Worm (Caenorhabditis elegans) whole organism, L4 larva: ENCODE data around the gene glb-11.

Source experiments
- F10B5.3 ChIP-seq: sonication (generic microtip); optimal IDR thresholded peaks from 2 replicates; lab custom pipeline; 2016; ENCODE audit warnings: mild to moderate bottlenecking, missing genetic modification characterization, missing compliant biosample characterization
- F26F4.8 ChIP-seq: fragments of 200-800 bp; sonication (Bioruptor generic); conservative IDR thresholded peaks from 2 replicates; pipeline ENCODE4 v1.3.6; 2022; ENCODE audit warnings: missing genetic modification characterization, missing compliant biosample characterization
- F49E8.2 ChIP-seq: sonication (generic microtip); optimal IDR thresholded peaks from 2 replicates; lab custom pipeline; 2016; ENCODE audit warnings: missing compliant biosample characterization, mild to moderate bottlenecking, missing genetic modification characterization, borderline replicate concordance
- aha-1 ChIP-seq: fragments of 150-350 bp; peaks from one replicate; lab custom pipeline; 2014; ENCODE audit warnings: missing biosample characterization, missing genetic modification characterization
- aly-2 ChIP-seq: sonication (generic microtip); optimal IDR thresholded peaks from 2 replicates; lab custom pipeline; 2018; ENCODE audit warnings: missing biosample characterization, missing genetic modification characterization
- ama-1 ChIP-seq: fragments of 150-350 bp; optimal IDR thresholded peaks from 2 replicates; lab custom pipeline; 2014; ENCODE audit warnings: inconsistent platforms, mixed read lengths
- arid-1 ChIP-seq: fragments of 200-800 bp; sonication (Bioruptor generic); conservative IDR thresholded peaks from 2 replicates; pipeline ENCODE4 v1.3.6; 2022; ENCODE audit warnings: missing genetic modification reagents, missing genetic modification characterization, missing compliant biosample characterization
- attf-4 ChIP-seq: sonication (generic microtip); optimal IDR thresholded peaks from 3 replicates; lab custom pipeline; 2017; ENCODE audit warnings: missing biosample characterization, missing genetic modification characterization
- ceh-28 ChIP-seq: fragments of 150-350 bp; optimal IDR thresholded peaks from 2 replicates; lab custom pipeline; 2014; ENCODE audit warnings: missing biosample characterization, missing genetic modification reagents, missing genetic modification characterization
- ceh-82 ChIP-seq: sonication (generic microtip); optimal IDR thresholded peaks from 2 replicates; lab custom pipeline; 2017; ENCODE audit warnings: missing biosample characterization, missing genetic modification characterization
- cey-2 ChIP-seq: sonication (generic microtip); optimal IDR thresholded peaks from 3 replicates; lab custom pipeline; 2017; ENCODE audit warnings: missing genetic modification characterization, mild to moderate bottlenecking, missing compliant biosample characterization, antibody characterized with exemption, borderline replicate concordance; ENCODE audit not compliant: insufficient read depth
- ctbp-1 ChIP-seq: fragments of 200-800 bp; sonication (Bioruptor generic); IDR thresholded peaks from 2 replicates; pipeline ENCODE4 v1.3.6; 2022; ENCODE audit warnings: missing genetic modification reagents, missing genetic modification characterization, missing compliant biosample characterization
- daf-12 ChIP-seq: fragments of 150-350 bp; optimal IDR thresholded peaks from 2 replicates; lab custom pipeline; 2014; ENCODE audit warnings: missing biosample characterization, missing genetic modification reagents, missing genetic modification characterization
- dmd-6 ChIP-seq: fragments of 200-800 bp; sonication (Bioruptor generic); IDR thresholded peaks from 2 replicates; pipeline ENCODE4 v1.3.6; 2022; ENCODE audit warnings: missing genetic modification reagents, missing genetic modification characterization, missing compliant biosample characterization
- dpl-1 ChIP-seq: fragments of 150-350 bp; optimal IDR thresholded peaks from 2 replicates; lab custom pipeline; 2014; ENCODE audit warnings: missing biosample characterization, missing genetic modification reagents, missing genetic modification characterization
- dve-1 ChIP-seq: sonication (generic microtip); optimal IDR thresholded peaks from 2 replicates; lab custom pipeline; 2017; ENCODE audit warnings: antibody characterized with exemption, mild to moderate bottlenecking, missing genetic modification characterization, missing compliant biosample characterization; ENCODE audit not compliant: insufficient read depth
- fos-1 ChIP-seq: fragments of 150-350 bp; optimal IDR thresholded peaks from 2 replicates; lab custom pipeline; 2014; ENCODE audit warnings: missing biosample characterization, missing genetic modification characterization
- hif-1 ChIP-seq, 2 experiments: sonication (generic microtip); optimal IDR thresholded peaks; 2 replicates each; lab custom pipeline; 2016 to 2017; ENCODE audit warnings: missing compliant biosample characterization in 2 of 2, missing genetic modification characterization in 2 of 2, missing genetic modification reagents in 2 of 2, missing genotype in 2 of 2, mild to moderate bottlenecking in 1 of 2
- hlh-11 ChIP-seq: fragments of 200-800 bp; sonication (Bioruptor generic); optimal IDR thresholded peaks from 2 replicates; lab custom pipeline; 2018; ENCODE audit warnings: mild to moderate bottlenecking, missing genetic modification characterization, missing compliant biosample characterization
- hlh-30 ChIP-seq: sonication (generic microtip); optimal IDR thresholded peaks from 2 replicates; lab custom pipeline; 2017; ENCODE audit warnings: antibody characterized with exemption, mild to moderate bottlenecking, missing genetic modification characterization, missing compliant biosample characterization; ENCODE audit not compliant: insufficient read depth
- hmg-1.1 ChIP-seq: fragments of 200-800 bp; sonication (Bioruptor generic); IDR thresholded peaks from 2 replicates; pipeline ENCODE4 v1.3.6; 2022; ENCODE audit warnings: missing genetic modification reagents, missing genetic modification characterization, missing compliant biosample characterization
- lim-7 ChIP-seq: fragments of 200-800 bp; sonication (Bioruptor generic); IDR thresholded peaks from 2 replicates; pipeline ENCODE4 v1.3.6; 2022; ENCODE audit warnings: missing genetic modification characterization, missing compliant biosample characterization
- lin-13 ChIP-seq: fragments of 150-350 bp; optimal IDR thresholded peaks from 2 replicates; lab custom pipeline; 2014; ENCODE audit warnings: missing biosample characterization, missing genetic modification reagents, missing genetic modification characterization
- lin-15B ChIP-seq: fragments of 150-350 bp; sonication (generic microtip); optimal IDR thresholded peaks from 3 replicates; lab custom pipeline; 2014; ENCODE audit warnings: missing biosample characterization, missing genetic modification characterization
- lin-38 ChIP-seq: fragments of 200-800 bp; sonication (Bioruptor generic); IDR thresholded peaks from 2 replicates; pipeline ENCODE4 v1.3.6; 2022; ENCODE audit warnings: missing genetic modification reagents, missing genetic modification characterization, missing compliant biosample characterization
- lsy-2 ChIP-seq, 2 experiments: fragments of 150-350 bp in 1 of 2; sonication (generic microtip) in 1 of 2; optimal IDR thresholded peaks; 2 replicates each; lab custom pipeline; 2014 to 2017; ENCODE audit warnings: missing biosample characterization in 2 of 2, missing genetic modification characterization in 2 of 2
- madf-5 ChIP-seq, 2 experiments: fragments of 200-800 bp; sonication (Bioruptor generic); IDR thresholded peaks; 2 replicates each; pipeline ENCODE4 v1.3.6; 2022; ENCODE audit warnings: missing compliant biosample characterization in 2 of 2, missing genetic modification characterization in 2 of 2
- madf-9 ChIP-seq: fragments of 200-800 bp; sonication (Bioruptor generic); conservative IDR thresholded peaks from 2 replicates; pipeline ENCODE4 v1.3.6; 2022; ENCODE audit warnings: missing genetic modification reagents, missing genetic modification characterization, missing compliant biosample characterization
- mdl-1 ChIP-seq, 2 experiments: fragments of 150-350 bp in 1 of 2; sonication (generic microtip) in 1 of 2; optimal IDR thresholded peaks; 2 replicates each; lab custom pipeline; 2014 to 2017; ENCODE audit warnings: missing biosample characterization in 2 of 2, missing genetic modification characterization in 2 of 2
- mdt-29 ChIP-seq: fragments of 200-800 bp; sonication (Bioruptor generic); IDR thresholded peaks from 2 replicates; pipeline ENCODE4 v1.3.6; 2022; ENCODE audit warnings: missing genetic modification reagents, missing genetic modification characterization, missing compliant biosample characterization
- mep-1 ChIP-seq: fragments of 150-350 bp; sonication (generic microtip); optimal IDR thresholded peaks from 3 replicates; lab custom pipeline; 2014; ENCODE audit warnings: missing biosample characterization, missing genetic modification characterization
- mxl-3 ChIP-seq: fragments of 200-800 bp; sonication (Bioruptor generic); optimal IDR thresholded peaks from 2 replicates; lab custom pipeline; 2018; ENCODE audit warnings: mild to moderate bottlenecking, missing genetic modification characterization, missing compliant biosample characterization
- nhr-102 ChIP-seq: sonication (generic microtip); optimal IDR thresholded peaks from 2 replicates; lab custom pipeline; 2016; ENCODE audit warnings: mild to moderate bottlenecking, missing genetic modification characterization, moderate library complexity, missing compliant biosample characterization
- nhr-11 ChIP-seq: fragments of 150-350 bp; optimal IDR thresholded peaks from 2 replicates; lab custom pipeline; 2014; ENCODE audit warnings: missing biosample characterization, missing genetic modification characterization
- nhr-28 ChIP-seq: fragments of 150-350 bp; optimal IDR thresholded peaks from 2 replicates; lab custom pipeline; 2014; ENCODE audit warnings: missing biosample characterization, missing genetic modification characterization
- nhr-48 ChIP-seq: sonication (generic microtip); optimal IDR thresholded peaks from 2 replicates; lab custom pipeline; 2016; ENCODE audit warnings: mild to moderate bottlenecking, missing genetic modification characterization, missing compliant biosample characterization
- nhr-77 ChIP-seq: fragments of 150-350 bp; optimal IDR thresholded peaks from 2 replicates; lab custom pipeline; 2014; ENCODE audit warnings: missing biosample characterization, missing genetic modification characterization
- pha-4 ChIP-seq, 2 experiments: fragments of 150-350 bp in 1 of 2; fragments of 200-800 bp in 1 of 2; sonication (Bioruptor generic) in 1 of 2; IDR thresholded peaks in 1 of 2; optimal IDR thresholded peaks in 1 of 2; 2 replicates each; pipeline versions ENCODE4 v1.3.6 to Lab custom; 2014 to 2022; ENCODE audit warnings: missing genetic modification characterization in 2 of 2, missing genetic modification reagents in 2 of 2, missing biosample characterization in 1 of 2, missing compliant biosample characterization in 1 of 2
- saeg-2 ChIP-seq: fragments of 200-800 bp; sonication (Bioruptor generic); IDR thresholded peaks from 2 replicates; pipeline ENCODE4 v1.3.6; 2022; ENCODE audit warnings: missing genetic modification reagents, missing genetic modification characterization, missing compliant biosample characterization
- set-16 ChIP-seq: fragments of 200-800 bp; sonication (Bioruptor generic); IDR thresholded peaks from 2 replicates; pipeline ENCODE4 v1.3.6; 2022; ENCODE audit warnings: missing genetic modification reagents, missing genetic modification characterization, missing compliant biosample characterization
- snpc-4 ChIP-seq: fragments of 150-350 bp; optimal IDR thresholded peaks from 2 replicates; lab custom pipeline; 2014; ENCODE audit warnings: missing biosample characterization, missing genetic modification characterization
- spr-1 ChIP-seq: sonication (generic microtip); optimal IDR thresholded peaks from 2 replicates; lab custom pipeline; 2016; ENCODE audit warnings: mild to moderate bottlenecking, missing genetic modification characterization, missing compliant biosample characterization
- unc-130 ChIP-seq: sonication (generic microtip); optimal IDR thresholded peaks from 2 replicates; lab custom pipeline; 2016; ENCODE audit warnings: missing genetic modification reagents, missing genetic modification characterization, missing compliant biosample characterization
- unc-39 ChIP-seq: sonication (generic microtip); optimal IDR thresholded peaks from 2 replicates; lab custom pipeline; 2017; ENCODE audit warnings: missing biosample characterization, missing genetic modification characterization
- unc-62 ChIP-seq, 3 experiments: fragments of 150-350 bp in 1 of 3; sonication (generic microtip); optimal IDR thresholded peaks in 2 of 3; peaks in 1 of 3; 1 replicate in 1 of 3; 2 replicates in 2 of 3; lab custom pipeline; 2014 to 2017; ENCODE audit warnings: missing biosample characterization in 3 of 3, missing genetic modification characterization in 3 of 3, missing genetic modification reagents in 3 of 3, missing genotype in 1 of 3
- zfp-2 ChIP-seq: sonication (generic microtip); optimal IDR thresholded peaks from 2 replicates; lab custom pipeline; 2016; ENCODE audit warnings: mild to moderate bottlenecking, missing genetic modification characterization, missing compliant biosample characterization

glb-11 gene

DNA sequence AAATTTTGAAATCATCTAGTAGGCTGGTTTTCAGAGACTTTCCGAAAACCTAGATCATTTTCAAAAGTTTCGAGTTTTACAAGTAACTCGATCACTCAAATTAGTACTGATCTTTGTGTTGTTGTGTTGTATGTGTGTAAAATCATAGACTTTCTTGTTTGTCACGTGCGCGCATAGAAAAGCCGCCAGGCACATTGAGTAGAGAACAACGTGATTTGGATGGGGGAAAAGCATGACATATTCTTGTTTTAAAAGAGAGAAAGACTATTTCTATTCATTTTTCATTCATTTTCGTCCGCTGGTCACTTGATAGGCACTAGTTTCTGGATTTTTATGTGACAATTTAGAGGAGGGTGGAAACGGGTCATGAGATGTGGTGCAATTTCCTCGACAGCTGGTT, 37.8 kb downstream of the glb-11 start:
- peak; percentile 70 to 84 for TF ChIP-seq mdl-1 (tag; optimal IDR thresholded peaks at IDR 0.05; lab: Kevin White, UChicago)
- no peak for TF ChIP-seq snpc-4 (tag; lab: Kevin White, UChicago)
- no peak for TF ChIP-seq F26F4.8 (GFP tag; lab: Robert Waterston, UW)
- peak; percentile 27 for TF ChIP-seq ama-1 (lab: Kevin White, UChicago)
- TF ChIP-seq mep-1, result peak; percentile 49
- no peak for TF ChIP-seq lin-15B (tag; lab: Kevin White, UChicago)
- peak; percentile 10 for TF ChIP-seq dpl-1
- peak; percentile 55 for TF ChIP-seq mxl-3
- peak; percentile 96 for TF ChIP-seq aha-1 (tag; lab: Kevin White, UChicago)
- peak in 1 of 2 experiments; percentile 60 for TF ChIP-seq unc-62 (GFP tag; optimal IDR thresholded peaks at IDR 0.05 in 1 of 2; lab: Kevin White, UChicago)
- no peak for TF ChIP-seq unc-62 (tag; optimal IDR thresholded peaks at IDR 0.05; lab: Kevin White, UChicago)
- TF ChIP-seq lsy-2 (tag; optimal IDR thresholded peaks at IDR 0.05; lab: Kevin White, UChicago), result peak in 1 of 2 experiments; percentile 69
- TF ChIP-seq hif-1 (tag; optimal IDR thresholded peaks at IDR 0.05; lab: Kevin White, UChicago), result peak; percentile 17 to 91
- TF ChIP-seq ctbp-1, result peak; percentile 47; the same call in 1 of the 2 replicates
- TF ChIP-seq hlh-11 (tag; lab: Kevin White, UChicago), result peak; percentile 78
- TF ChIP-seq nhr-48, result peak; percentile 72
- peak; percentile 63 for TF ChIP-seq nhr-11 (tag; lab: Kevin White, UChicago)
- TF ChIP-seq dmd-6 (GFP tag; lab: Robert Waterston, UW), result 0 out of 2 replicates have a peak, but pooled peaks have one; percentile 20
- peak; percentile 52 for TF ChIP-seq nhr-28
- no peak for TF ChIP-seq unc-39 (tag; lab: Kevin White, UChicago)
- peak; percentile 96 for TF ChIP-seq hlh-30

DNA sequence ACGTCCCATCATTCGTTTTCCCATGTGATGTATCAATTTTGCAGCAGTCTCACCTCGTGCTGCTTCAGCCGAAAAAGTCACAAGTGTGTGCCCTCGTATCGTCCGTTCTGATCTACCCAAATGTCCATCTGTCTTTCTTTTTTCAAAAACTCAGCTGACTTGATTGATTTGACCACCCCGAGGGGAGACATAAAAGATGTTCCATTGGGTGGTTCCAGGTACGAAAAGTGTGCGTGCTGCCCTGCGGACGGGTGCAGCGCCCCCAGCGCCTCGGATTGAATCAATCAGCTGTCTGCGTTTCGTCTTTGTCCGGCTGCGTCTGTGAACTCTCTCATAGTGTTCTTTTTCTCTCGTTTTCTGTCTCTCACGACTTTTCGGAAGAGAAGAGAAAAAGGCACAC, 38.8 kb downstream of the glb-11 start:
- TF ChIP-seq nhr-77 (tag; lab: Kevin White, UChicago) (peak; percentile 57), hlh-11 (tag; lab: Kevin White, UChicago) (peak; percentile 93), cey-2 (tag; lab: Kevin White, UChicago) (peak; percentile 25), fos-1 (no peak), madf-9 (GFP tag; lab: Robert Waterston, UW) (0 out of 2 replicates have a peak, but pooled peaks have one; percentile 33), arid-1 (GFP tag; lab: Robert Waterston, UW) (no peak), dmd-6 (GFP tag; lab: Robert Waterston, UW) (peak; percentile 69), daf-12 (tag; lab: Kevin White, UChicago) (no peak), nhr-48 (peak; percentile 93), mxl-3 (peak; percentile 75), pha-4 (GFP tag; IDR thresholded peaks at IDR 0.05; lab: Robert Waterston, UW) (no peak), pha-4 (tag; optimal IDR thresholded peaks at IDR 0.05; lab: Kevin White, UChicago) (no peak), hlh-30 (peak; percentile 96), lin-38 (GFP tag; lab: Robert Waterston, UW) (no peak), attf-4 (no peak), saeg-2 (GFP tag; lab: Robert Waterston, UW) (no peak), lim-7 (GFP tag; lab: Robert Waterston, UW) (no peak), hmg-1.1 (no peak; the same call in none of the 2 replicates), aha-1 (tag; lab: Kevin White, UChicago) (peak; percentile 92), mdt-29 (GFP tag; lab: Robert Waterston, UW) (0 out of 2 replicates have a peak, but pooled peaks have one; percentile 48), nhr-102 (tag; lab: Kevin White, UChicago) (peak; percentile 36), nhr-28 (peak; percentile 70), lin-13 (GFP tag; lab: Kevin White, UChicago) (no peak), F10B5.3 (tag; lab: Kevin White, UChicago) (no peak), spr-1 (no peak), ceh-82 (tag; lab: Kevin White, UChicago) (no peak), mdl-1 (tag; optimal IDR thresholded peaks at IDR 0.05; lab: Kevin White, UChicago) (peak; percentile 42 to 87), aly-2 (tag; lab: Kevin White, UChicago) (no peak), zfp-2 (tag; lab: Kevin White, UChicago) (no peak), ceh-28 (tag; lab: Kevin White, UChicago) (peak; percentile 2), unc-130 (GFP tag; lab: Kevin White, UChicago) (no peak), unc-62 (GFP tag; optimal IDR thresholded peaks at IDR 0.05 in 1 of 2; lab: Kevin White, UChicago) (peak in 1 of 2 experiments; percentile 100), unc-62 (tag; optimal IDR thresholded peaks at IDR 0.05; lab: Kevin White, UChicago) (no peak), F49E8.2 (tag; lab: Kevin White, UChicago) (no peak), madf-5 (GFP tag; IDR thresholded peaks at IDR 0.05; lab: Robert Waterston, UW) (0 out of 4 replicates have a peak, but pooled peaks of 1 of the 2 experiments have one; percentile 49), dve-1 (tag; lab: Kevin White, UChicago) (peak; percentile 72), hif-1 (tag; optimal IDR thresholded peaks at IDR 0.05; lab: Kevin White, UChicago) (peak in 1 of 2 experiments; percentile 80), set-16 (GFP tag; lab: Robert Waterston, UW) (peak; percentile 74; the same call in 1 of the 2 replicates)
